Worm (Caenorhabditis elegans) whole organism, L4 larva: ENCODE results near the gene T01H3.3.
A peak's percentile ranks its signal among the peaks of the same experiment; 100 is the strongest.

Experiments used
- D1046.2 ChIP-seq: fragments of 200-800 bp; sonication (Bioruptor generic); IDR thresholded peaks from 2 replicates; pipeline ENCODE4 v1.3.6; 2022; ENCODE audit warnings: missing genetic modification characterization, missing compliant biosample characterization
- T20F7.1 ChIP-seq: fragments of 200-800 bp; sonication (Bioruptor generic); optimal IDR thresholded peaks from 2 replicates; lab custom pipeline; 2018; ENCODE audit warnings: mild to moderate bottlenecking, missing genetic modification characterization, missing compliant biosample characterization
- Y48G9A.11 ChIP-seq: fragments of 200-800 bp; sonication (Bioruptor generic); IDR thresholded peaks from 2 replicates; pipeline ENCODE4 v1.3.6; 2022; ENCODE audit warnings: missing genetic modification reagents, missing genetic modification characterization, missing compliant biosample characterization
- Y5F2A.4 ChIP-seq: fragments of 200-800 bp; sonication (Bioruptor generic); optimal IDR thresholded peaks from 2 replicates; lab custom pipeline; 2018; ENCODE audit warnings: mild to moderate bottlenecking, missing genetic modification characterization, missing compliant biosample characterization
- ZK337.2 ChIP-seq: fragments of 200-800 bp; sonication (Bioruptor generic); IDR thresholded peaks from 2 replicates; pipeline ENCODE4 v1.3.6; 2022; ENCODE audit warnings: missing genetic modification reagents, missing genetic modification characterization, missing compliant biosample characterization
- aha-1 ChIP-seq: fragments of 150-350 bp; peaks from one replicate; lab custom pipeline; 2014; ENCODE audit warnings: missing biosample characterization, missing genetic modification characterization
- aly-2 ChIP-seq: sonication (generic microtip); optimal IDR thresholded peaks from 2 replicates; lab custom pipeline; 2018; ENCODE audit warnings: missing biosample characterization, missing genetic modification characterization
- ama-1 ChIP-seq: fragments of 150-350 bp; optimal IDR thresholded peaks from 2 replicates; lab custom pipeline; 2014; ENCODE audit warnings: inconsistent platforms, mixed read lengths
- ceh-28 ChIP-seq: fragments of 150-350 bp; optimal IDR thresholded peaks from 2 replicates; lab custom pipeline; 2014; ENCODE audit warnings: missing biosample characterization, missing genetic modification reagents, missing genetic modification characterization
- ceh-32 ChIP-seq: sonication (generic microtip); optimal IDR thresholded peaks from 2 replicates; lab custom pipeline; 2016; ENCODE audit warnings: mild to moderate bottlenecking, missing genetic modification characterization, missing compliant biosample characterization; ENCODE audit not compliant: poor library complexity
- ceh-82 ChIP-seq: sonication (generic microtip); optimal IDR thresholded peaks from 2 replicates; lab custom pipeline; 2017; ENCODE audit warnings: missing biosample characterization, missing genetic modification characterization
- cey-2 ChIP-seq: sonication (generic microtip); optimal IDR thresholded peaks from 3 replicates; lab custom pipeline; 2017; ENCODE audit warnings: missing genetic modification characterization, mild to moderate bottlenecking, missing compliant biosample characterization, antibody characterized with exemption, borderline replicate concordance; ENCODE audit not compliant: insufficient read depth
- daf-16 ChIP-seq, 3 experiments: sonication (generic microtip); optimal IDR thresholded peaks; 2 replicates each; lab custom pipeline; 2016 to 2017; ENCODE audit warnings: missing genetic modification characterization in 3 of 3, missing genetic modification reagents in 3 of 3, mild to moderate bottlenecking in 2 of 3, missing compliant biosample characterization in 2 of 3, missing biosample characterization in 1 of 3, moderate library complexity in 1 of 3
- daf-19 ChIP-seq: fragments of 200-800 bp; sonication (Bioruptor generic); conservative IDR thresholded peaks from 2 replicates; pipeline ENCODE4 v1.3.6; 2022; ENCODE audit warnings: missing genetic modification characterization, missing compliant biosample characterization
- daf-8 ChIP-seq: fragments of 200-800 bp; sonication (Bioruptor generic); IDR thresholded peaks from 2 replicates; pipeline ENCODE4 v1.3.6; 2022; ENCODE audit warnings: missing genetic modification characterization, missing compliant biosample characterization
- dmd-6 ChIP-seq: fragments of 200-800 bp; sonication (Bioruptor generic); IDR thresholded peaks from 2 replicates; pipeline ENCODE4 v1.3.6; 2022; ENCODE audit warnings: missing genetic modification reagents, missing genetic modification characterization, missing compliant biosample characterization
- dmd-8 ChIP-seq: fragments of 200-800 bp; sonication (Bioruptor generic); IDR thresholded peaks from 2 replicates; pipeline ENCODE4 v1.3.6; 2022; ENCODE audit warnings: missing genetic modification characterization, missing compliant biosample characterization
- dpl-1 ChIP-seq: fragments of 150-350 bp; optimal IDR thresholded peaks from 2 replicates; lab custom pipeline; 2014; ENCODE audit warnings: missing biosample characterization, missing genetic modification reagents, missing genetic modification characterization
- dve-1 ChIP-seq: sonication (generic microtip); optimal IDR thresholded peaks from 2 replicates; lab custom pipeline; 2017; ENCODE audit warnings: antibody characterized with exemption, mild to moderate bottlenecking, missing genetic modification characterization, missing compliant biosample characterization; ENCODE audit not compliant: insufficient read depth
- egl-27 ChIP-seq: sonication (generic microtip); optimal IDR thresholded peaks from 3 replicates; lab custom pipeline; 2017; ENCODE audit warnings: missing biosample characterization, missing genetic modification reagents, missing genetic modification characterization
- fos-1 ChIP-seq: fragments of 150-350 bp; optimal IDR thresholded peaks from 2 replicates; lab custom pipeline; 2014; ENCODE audit warnings: missing biosample characterization, missing genetic modification characterization
- hif-1 ChIP-seq, 2 experiments: sonication (generic microtip); optimal IDR thresholded peaks; 2 replicates each; lab custom pipeline; 2016 to 2017; ENCODE audit warnings: missing compliant biosample characterization in 2 of 2, missing genetic modification characterization in 2 of 2, missing genetic modification reagents in 2 of 2, missing genotype in 2 of 2, mild to moderate bottlenecking in 1 of 2
- hlh-11 ChIP-seq: fragments of 200-800 bp; sonication (Bioruptor generic); optimal IDR thresholded peaks from 2 replicates; lab custom pipeline; 2018; ENCODE audit warnings: mild to moderate bottlenecking, missing genetic modification characterization, missing compliant biosample characterization
- hlh-30 ChIP-seq: sonication (generic microtip); optimal IDR thresholded peaks from 2 replicates; lab custom pipeline; 2017; ENCODE audit warnings: antibody characterized with exemption, mild to moderate bottlenecking, missing genetic modification characterization, missing compliant biosample characterization; ENCODE audit not compliant: insufficient read depth
- hmg-1.1 ChIP-seq: fragments of 200-800 bp; sonication (Bioruptor generic); IDR thresholded peaks from 2 replicates; pipeline ENCODE4 v1.3.6; 2022; ENCODE audit warnings: missing genetic modification reagents, missing genetic modification characterization, missing compliant biosample characterization
- lim-7 ChIP-seq: fragments of 200-800 bp; sonication (Bioruptor generic); IDR thresholded peaks from 2 replicates; pipeline ENCODE4 v1.3.6; 2022; ENCODE audit warnings: missing genetic modification characterization, missing compliant biosample characterization
- lin-13 ChIP-seq: fragments of 150-350 bp; optimal IDR thresholded peaks from 2 replicates; lab custom pipeline; 2014; ENCODE audit warnings: missing biosample characterization, missing genetic modification reagents, missing genetic modification characterization
- lin-29 ChIP-seq: fragments of 200-800 bp; sonication (Bioruptor generic); IDR thresholded peaks from 2 replicates; pipeline ENCODE4 v1.3.6; 2022; ENCODE audit warnings: missing genetic modification reagents, missing genetic modification characterization, missing compliant biosample characterization
- lin-38 ChIP-seq: fragments of 200-800 bp; sonication (Bioruptor generic); IDR thresholded peaks from 2 replicates; pipeline ENCODE4 v1.3.6; 2022; ENCODE audit warnings: missing genetic modification reagents, missing genetic modification characterization, missing compliant biosample characterization
- lin-39 ChIP-seq: fragments of 150-350 bp; optimal IDR thresholded peaks from 2 replicates; lab custom pipeline; 2014; ENCODE audit warnings: missing biosample characterization, missing genetic modification reagents, missing genetic modification characterization
- lir-3 ChIP-seq: sonication (generic microtip); optimal IDR thresholded peaks from 2 replicates; lab custom pipeline; 2016; ENCODE audit warnings: mild to moderate bottlenecking, missing genetic modification characterization, missing compliant biosample characterization
- lsy-2 ChIP-seq, 2 experiments: fragments of 150-350 bp in 1 of 2; sonication (generic microtip) in 1 of 2; optimal IDR thresholded peaks; 2 replicates each; lab custom pipeline; 2014 to 2017; ENCODE audit warnings: missing biosample characterization in 2 of 2, missing genetic modification characterization in 2 of 2
- mdt-29 ChIP-seq: fragments of 200-800 bp; sonication (Bioruptor generic); IDR thresholded peaks from 2 replicates; pipeline ENCODE4 v1.3.6; 2022; ENCODE audit warnings: missing genetic modification reagents, missing genetic modification characterization, missing compliant biosample characterization
- mep-1 ChIP-seq: fragments of 150-350 bp; sonication (generic microtip); optimal IDR thresholded peaks from 3 replicates; lab custom pipeline; 2014; ENCODE audit warnings: missing biosample characterization, missing genetic modification characterization
- mes-2 ChIP-seq: sonication (generic microtip); optimal IDR thresholded peaks from 2 replicates; lab custom pipeline; 2016; ENCODE audit warnings: missing genotype, mild to moderate bottlenecking, missing genetic modification characterization, missing compliant biosample characterization; ENCODE audit not compliant: poor library complexity, severe bottlenecking
- mxl-3 ChIP-seq: fragments of 200-800 bp; sonication (Bioruptor generic); optimal IDR thresholded peaks from 2 replicates; lab custom pipeline; 2018; ENCODE audit warnings: mild to moderate bottlenecking, missing genetic modification characterization, missing compliant biosample characterization
- nhr-10 ChIP-seq: fragments of 150-350 bp; optimal IDR thresholded peaks from 2 replicates; lab custom pipeline; 2014; ENCODE audit warnings: missing biosample characterization, missing genetic modification characterization
- nhr-102 ChIP-seq: sonication (generic microtip); optimal IDR thresholded peaks from 2 replicates; lab custom pipeline; 2016; ENCODE audit warnings: mild to moderate bottlenecking, missing genetic modification characterization, moderate library complexity, missing compliant biosample characterization
- nhr-11 ChIP-seq: fragments of 150-350 bp; optimal IDR thresholded peaks from 2 replicates; lab custom pipeline; 2014; ENCODE audit warnings: missing biosample characterization, missing genetic modification characterization
- nhr-28 ChIP-seq: fragments of 150-350 bp; optimal IDR thresholded peaks from 2 replicates; lab custom pipeline; 2014; ENCODE audit warnings: missing biosample characterization, missing genetic modification characterization
- nhr-6 ChIP-seq: fragments of 150-350 bp; optimal IDR thresholded peaks from 2 replicates; lab custom pipeline; 2014; ENCODE audit warnings: missing biosample characterization, missing genetic modification characterization
- pqm-1 ChIP-seq: sonication (generic microtip); optimal IDR thresholded peaks from 2 replicates; lab custom pipeline; 2017; ENCODE audit warnings: missing biosample characterization, missing genetic modification characterization
- snpc-4 ChIP-seq: fragments of 150-350 bp; optimal IDR thresholded peaks from 2 replicates; lab custom pipeline; 2014; ENCODE audit warnings: missing biosample characterization, missing genetic modification characterization
- spr-1 ChIP-seq: sonication (generic microtip); optimal IDR thresholded peaks from 2 replicates; lab custom pipeline; 2016; ENCODE audit warnings: mild to moderate bottlenecking, missing genetic modification characterization, missing compliant biosample characterization
- spr-3 ChIP-seq: fragments of 200-800 bp; sonication (Bioruptor generic); optimal IDR thresholded peaks from 2 replicates; lab custom pipeline; 2018; ENCODE audit warnings: mild to moderate bottlenecking, missing genetic modification characterization, missing compliant biosample characterization
- unc-62 ChIP-seq, 3 experiments: fragments of 150-350 bp in 1 of 3; sonication (generic microtip); optimal IDR thresholded peaks in 2 of 3; peaks in 1 of 3; 1 replicate in 1 of 3; 2 replicates in 2 of 3; lab custom pipeline; 2014 to 2017; ENCODE audit warnings: missing biosample characterization in 3 of 3, missing genetic modification characterization in 3 of 3, missing genetic modification reagents in 3 of 3, missing genotype in 1 of 3
- zfp-2 ChIP-seq: sonication (generic microtip); optimal IDR thresholded peaks from 2 replicates; lab custom pipeline; 2016; ENCODE audit warnings: mild to moderate bottlenecking, missing genetic modification characterization, missing compliant biosample characterization

T01H3.3 gene

ce11 chrII:7877744-7878468, 4.2 kb upstream of the T01H3.3 start, which contains the start of gene T01H3.2:
Gene T01H3.2, minus strand, starts transcription at chrII:7877994.
- TF ChIP-seq mdt-29 (GFP tag; lab: Robert Waterston, UW) (0 out of 2 replicates have a peak, but pooled peaks have one; percentile 20), lin-38 (GFP tag; lab: Robert Waterston, UW) (peak; percentile 52), mes-2 (tag; lab: Kevin White, UChicago) (no peak), T20F7.1 (peak; percentile 71), nhr-102 (tag; lab: Kevin White, UChicago) (peak; percentile 53), spr-1 (tag; lab: Kevin White, UChicago) (peak; percentile 27), lsy-2 (tag; optimal IDR thresholded peaks at IDR 0.05; lab: Kevin White, UChicago) (peak in 1 of 2 experiments; percentile 39), mep-1 (peak; percentile 26), Y48G9A.11 (GFP tag; lab: Robert Waterston, UW) (0 out of 2 replicates have a peak, but pooled peaks have one; percentile 38), lir-3 (no peak), unc-62 (GFP tag; optimal IDR thresholded peaks at IDR 0.05 in 1 of 2; lab: Kevin White, UChicago) (peak in 1 of 2 experiments; percentile 96), unc-62 (tag; optimal IDR thresholded peaks at IDR 0.05; lab: Kevin White, UChicago) (no peak), egl-27 (no peak), dve-1 (peak; percentile 37), ama-1 (lab: Kevin White, UChicago) (peak; percentile 27)

- TF ChIP-seq lin-29 (GFP tag; lab: Robert Waterston, UW) = no peak
- peak in 1 of 2 experiments; percentile 37 for TF ChIP-seq hif-1 (tag; optimal IDR thresholded peaks at IDR 0.05; lab: Kevin White, UChicago)
- TF ChIP-seq zfp-2 (tag; lab: Kevin White, UChicago) = no peak
- TF ChIP-seq spr-3 (GFP tag; lab: Kevin White, UChicago) = no peak
- TF ChIP-seq lsy-2 (tag; optimal IDR thresholded peaks at IDR 0.05; lab: Kevin White, UChicago) = peak; percentile 76 to 98
- TF ChIP-seq Y5F2A.4 (GFP tag; lab: Kevin White, UChicago) = no peak
- no peak for TF ChIP-seq nhr-10
- TF ChIP-seq dmd-8 = no peak
- no peak for TF ChIP-seq lim-7 (GFP tag; lab: Robert Waterston, UW)
- no peak for TF ChIP-seq cey-2 (tag; lab: Kevin White, UChicago)
- peak; percentile 46 for TF ChIP-seq mep-1
- no peak for TF ChIP-seq lin-39
- TF ChIP-seq lir-3 = no peak
- TF ChIP-seq T20F7.1 = peak; percentile 78
- no peak for TF ChIP-seq pqm-1 (tag; lab: Kevin White, UChicago)
- no peak for TF ChIP-seq aly-2 (tag; lab: Kevin White, UChicago)
- TF ChIP-seq nhr-11 = peak; percentile 1
- no peak for TF ChIP-seq daf-19
- TF ChIP-seq nhr-6 (tag; lab: Kevin White, UChicago) = peak; percentile 35
- TF ChIP-seq daf-8 = no peak
- TF ChIP-seq ama-1 (lab: Kevin White, UChicago) = peak; percentile 32
- no peak for TF ChIP-seq ceh-32 (tag; lab: Kevin White, UChicago)
- peak; percentile 0 to 86 for TF ChIP-seq daf-16 (GFP tag; optimal IDR thresholded peaks at IDR 0.05; lab: Kevin White, UChicago)
- peak; percentile 51 for TF ChIP-seq daf-16 (tag; optimal IDR thresholded peaks at IDR 0.05; lab: Kevin White, UChicago)
- TF ChIP-seq ceh-28 (tag; lab: Kevin White, UChicago) = no peak
- no peak for TF ChIP-seq ceh-82
- TF ChIP-seq ZK337.2 (GFP tag; lab: Robert Waterston, UW) = no peak
- TF ChIP-seq lin-13 (GFP tag; lab: Kevin White, UChicago) = peak; percentile 20
- TF ChIP-seq dmd-6 = peak; percentile 27; the same call in 1 of the 2 replicates
- TF ChIP-seq mxl-3 (GFP tag; lab: Kevin White, UChicago) = no peak
- no peak for TF ChIP-seq D1046.2 (GFP tag; lab: Robert Waterston, UW)
- TF ChIP-seq hlh-11 (tag; lab: Kevin White, UChicago) = peak; percentile 22
- TF ChIP-seq fos-1 (tag; lab: Kevin White, UChicago) = no peak
- TF ChIP-seq snpc-4 = no peak
- peak; percentile 43 for TF ChIP-seq dpl-1 (GFP tag; lab: Kevin White, UChicago)
- peak; percentile 84 for TF ChIP-seq aha-1
- TF ChIP-seq hmg-1.1 (GFP tag; lab: Robert Waterston, UW) = peak; percentile 57; the same call in 1 of the 2 replicates
- peak; percentile 71 for TF ChIP-seq hlh-30
- TF ChIP-seq nhr-28 (tag; lab: Kevin White, UChicago) = peak; percentile 21
Observed at ce11 chrII:7870632-7871031, 3.1 kb downstream of the T01H3.3 start.
